Worm (Caenorhabditis elegans) whole organism, L4 larva: ENCODE measurements around the gene nhr-183.

Experiments
- ama-1 ChIP-seq: fragments of 150-350 bp; optimal IDR thresholded peaks from 2 replicates; lab custom pipeline; 2014; ENCODE audit warnings: inconsistent platforms, mixed read lengths
- ceh-28 ChIP-seq: fragments of 150-350 bp; optimal IDR thresholded peaks from 2 replicates; lab custom pipeline; 2014; ENCODE audit warnings: missing biosample characterization, missing genetic modification reagents, missing genetic modification characterization
- fkh-10 ChIP-seq: fragments of 150-350 bp; optimal IDR thresholded peaks from 2 replicates; lab custom pipeline; 2014; ENCODE audit warnings: missing biosample characterization, missing genetic modification reagents, missing genetic modification characterization
- lin-13 ChIP-seq: fragments of 150-350 bp; optimal IDR thresholded peaks from 2 replicates; lab custom pipeline; 2014; ENCODE audit warnings: missing biosample characterization, missing genetic modification reagents, missing genetic modification characterization
- lin-39 ChIP-seq: fragments of 150-350 bp; optimal IDR thresholded peaks from 2 replicates; lab custom pipeline; 2014; ENCODE audit warnings: missing biosample characterization, missing genetic modification reagents, missing genetic modification characterization
- lir-3 ChIP-seq: sonication (generic microtip); optimal IDR thresholded peaks from 2 replicates; lab custom pipeline; 2016; ENCODE audit warnings: mild to moderate bottlenecking, missing genetic modification characterization, missing compliant biosample characterization
- nhr-102 ChIP-seq: sonication (generic microtip); optimal IDR thresholded peaks from 2 replicates; lab custom pipeline; 2016; ENCODE audit warnings: mild to moderate bottlenecking, missing genetic modification characterization, moderate library complexity, missing compliant biosample characterization
- nhr-237 ChIP-seq: sonication (generic microtip); optimal IDR thresholded peaks from 2 replicates; lab custom pipeline; 2017; ENCODE audit warnings: missing biosample characterization, missing genetic modification characterization

DNA sequence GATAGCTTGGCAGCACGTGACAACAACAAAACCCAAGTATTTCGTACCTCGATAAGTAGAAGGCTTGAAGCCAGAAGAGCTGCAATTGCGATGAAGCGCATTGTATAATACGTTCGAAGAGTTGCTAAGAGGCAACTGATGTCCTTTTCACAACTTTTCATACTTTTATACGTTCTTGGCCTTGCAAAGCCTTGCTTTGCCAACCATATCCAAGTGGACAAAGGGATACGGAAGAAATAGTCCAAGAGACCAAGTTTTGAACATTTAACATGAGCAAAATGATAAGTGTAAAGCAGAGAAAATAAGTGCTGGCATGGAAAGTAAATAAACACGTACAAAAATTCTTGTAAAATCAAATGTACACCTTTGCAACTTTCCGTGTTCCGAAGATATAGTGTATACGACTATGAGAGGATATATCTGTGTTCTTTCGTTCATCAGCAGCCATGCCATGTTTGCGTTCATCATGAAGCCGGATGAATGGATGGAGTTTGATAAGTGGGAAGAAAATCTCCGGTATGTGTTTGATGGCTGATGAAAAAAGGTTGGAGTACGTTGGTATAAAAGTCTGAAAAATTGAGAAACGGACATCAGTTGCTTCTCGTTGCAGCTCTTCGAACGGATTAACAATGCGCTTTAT, 9.9 kb upstream of the nhr-183 start, which contains the start of the genes Y5H2A.4 and abu-4:
- TF ChIP-seq nhr-237 (tag; lab: Kevin White, UChicago) (no peak), lin-39 (no peak), lin-13 (GFP tag; lab: Kevin White, UChicago) (no peak), nhr-102 (tag; lab: Kevin White, UChicago) (no peak), ceh-28 (no peak), fkh-10 (GFP tag; lab: Kevin White, UChicago) (no peak), lir-3 (tag; lab: Kevin White, UChicago) (no peak), ama-1 (lab: Kevin White, UChicago) (no peak)
